Fruit fly (Drosophila melanogaster) whole organism, prepupa: ENCODE measurements around the gene qtc.
A peak's percentile ranks its signal among the peaks of the same experiment; 100 is the strongest.

Experiments used
- Blimp-1 ChIP-seq: fragments of 200-800 bp; sonication (Bioruptor generic); optimal IDR thresholded peaks from 3 replicates; lab custom pipeline; 2017; ENCODE audit warnings: missing biosample characterization, missing genetic modification characterization, mild to moderate bottlenecking, moderate library complexity, missing genetic modification reagents
- CG10631 ChIP-seq: fragments of 200-800 bp; sonication (Bioruptor generic); optimal IDR thresholded peaks from 2 replicates; lab custom pipeline; 2016; ENCODE audit warnings: missing biosample characterization, missing genetic modification characterization
- CG10669 ChIP-seq: fragments of 200-800 bp; sonication (Bioruptor generic); optimal IDR thresholded peaks from 3 replicates; lab custom pipeline; 2018; ENCODE audit warnings: missing biosample characterization, mild to moderate bottlenecking, missing genetic modification characterization, moderate library complexity
- CG11294 ChIP-seq: fragments of 200-800 bp; sonication (Bioruptor generic); IDR thresholded peaks from 2 replicates; pipeline ENCODE4 v1.3.6; 2022; ENCODE audit warnings: missing biosample characterization, missing genetic modification characterization
- CG11762 ChIP-seq: fragments of 200-800 bp; sonication (Bioruptor generic); optimal IDR thresholded peaks from 3 replicates; lab custom pipeline; 2016; ENCODE audit warnings: missing biosample characterization, missing genetic modification characterization; ENCODE audit not compliant: insufficient read depth
- CG11902 ChIP-seq: fragments of 200-800 bp; sonication (Bioruptor generic); optimal IDR thresholded peaks from 3 replicates; lab custom pipeline; 2016; ENCODE audit warnings: missing biosample characterization, missing genetic modification characterization
- CG15336 ChIP-seq: fragments of 200-800 bp; sonication (Bioruptor generic); IDR thresholded peaks from 2 replicates; pipeline ENCODE4 v1.3.6; 2022; ENCODE audit warnings: missing biosample characterization, missing genetic modification characterization
- CG16779 ChIP-seq: fragments of 200-800 bp; sonication (Bioruptor generic); optimal IDR thresholded peaks from 3 replicates; lab custom pipeline; 2017; ENCODE audit warnings: missing biosample characterization, mild to moderate bottlenecking, missing genetic modification characterization
- CG31627 ChIP-seq: fragments of 200-800 bp; sonication (Bioruptor generic); optimal IDR thresholded peaks from 3 replicates; lab custom pipeline; 2016; ENCODE audit warnings: missing biosample characterization, missing genetic modification characterization
- CG32006 ChIP-seq: fragments of 200-800 bp; sonication (Bioruptor generic); optimal IDR thresholded peaks from 3 replicates; lab custom pipeline; 2017; ENCODE audit warnings: missing biosample characterization, mild to moderate bottlenecking, missing genetic modification characterization
- CG34406 ChIP-seq: fragments of 200-800 bp; sonication (Bioruptor generic); optimal IDR thresholded peaks from 3 replicates; lab custom pipeline; 2016; ENCODE audit warnings: missing biosample characterization, missing genetic modification characterization
- CG3919 ChIP-seq: fragments of 200-800 bp; sonication (Bioruptor generic); optimal IDR thresholded peaks from 3 replicates; lab custom pipeline; 2016; ENCODE audit warnings: missing biosample characterization, missing genetic modification characterization
- CG4318 ChIP-seq: fragments of 200-800 bp; sonication (Bioruptor generic); optimal IDR thresholded peaks from 3 replicates; lab custom pipeline; 2017; ENCODE audit warnings: missing biosample characterization, mild to moderate bottlenecking, missing genetic modification characterization
- CG6163 ChIP-seq: fragments of 200-800 bp; sonication (Bioruptor generic); IDR thresholded peaks from 3 replicates; pipeline ENCODE4 v1.3.6; 2022; ENCODE audit warnings: missing biosample characterization, missing genetic modification characterization
- CG6792 ChIP-seq: fragments of 200-800 bp; sonication (Bioruptor generic); optimal IDR thresholded peaks from 3 replicates; lab custom pipeline; 2016; ENCODE audit warnings: missing biosample characterization, missing genetic modification characterization
- CG6808 ChIP-seq: fragments of 200-800 bp; sonication (Bioruptor generic); optimal IDR thresholded peaks from 3 replicates; lab custom pipeline; 2017; ENCODE audit warnings: missing biosample characterization, missing genetic modification characterization, mild to moderate bottlenecking, moderate library complexity, missing genetic modification reagents
- CG6854 ChIP-seq: fragments of 200-800 bp; sonication (Bioruptor generic); optimal IDR thresholded peaks from 2 replicates; lab custom pipeline; 2017; ENCODE audit warnings: missing biosample characterization, mild to moderate bottlenecking, missing genetic modification characterization
- CG7368 ChIP-seq: fragments of 200-800 bp; sonication (Bioruptor generic); optimal IDR thresholded peaks from 3 replicates; lab custom pipeline; 2016; ENCODE audit warnings: missing biosample characterization, missing genetic modification characterization
- CG8119 ChIP-seq: fragments of 200-800 bp; sonication (Bioruptor generic); IDR thresholded peaks from 3 replicates; pipeline ENCODE4 v1.3.6; 2022; ENCODE audit warnings: missing biosample characterization, missing genetic modification characterization
- CG8632 ChIP-seq: fragments of 200-800 bp; sonication (Bioruptor generic); optimal IDR thresholded peaks from 3 replicates; lab custom pipeline; 2016; ENCODE audit warnings: missing biosample characterization, missing genetic modification characterization
- Eip75B ChIP-seq: fragments of 200-800 bp; sonication (Bioruptor generic); optimal IDR thresholded peaks from 3 replicates; lab custom pipeline; 2016; ENCODE audit warnings: missing biosample characterization, missing genetic modification characterization
- Eip78C ChIP-seq: fragments of 200-800 bp; sonication (Bioruptor generic); peaks from one replicate; lab custom pipeline; 2016; ENCODE audit warnings: missing biosample characterization, missing genetic modification characterization
- Eip93F ChIP-seq: fragments of 200-800 bp; sonication (Bioruptor generic); optimal IDR thresholded peaks from 2 replicates; lab custom pipeline; 2016; ENCODE audit warnings: missing biosample characterization, mild to moderate bottlenecking, missing genetic modification characterization
- Ets96B ChIP-seq: fragments of 200-800 bp; optimal IDR thresholded peaks from 2 replicates; lab custom pipeline; 2019; ENCODE audit warnings: missing biosample characterization, mild to moderate bottlenecking, missing genetic modification characterization, moderate library complexity
- Gug ChIP-seq: fragments of 200-800 bp; sonication (Bioruptor generic); IDR thresholded peaks from 2 replicates; pipeline ENCODE4 v1.3.6; 2022; ENCODE audit warnings: missing biosample characterization, missing genetic modification characterization
- Hr38 ChIP-seq: sonication (Bioruptor generic); optimal IDR thresholded peaks from 2 replicates; lab custom pipeline; 2016; ENCODE audit warnings: missing biosample characterization, missing genetic modification characterization
- Hr39 ChIP-seq: fragments of 200-800 bp; sonication (Bioruptor generic); optimal IDR thresholded peaks from 2 replicates; lab custom pipeline; 2016; ENCODE audit warnings: missing biosample characterization, missing genetic modification characterization
- Met ChIP-seq: fragments of 200-800 bp; sonication (Bioruptor generic); optimal IDR thresholded peaks from 3 replicates; lab custom pipeline; 2016; ENCODE audit warnings: missing biosample characterization, missing genetic modification characterization
- OdsH ChIP-seq: fragments of 200-800 bp; sonication (Bioruptor generic); optimal IDR thresholded peaks from 3 replicates; lab custom pipeline; 2016; ENCODE audit warnings: missing biosample characterization, missing genetic modification characterization
- Smox ChIP-seq: fragments of 200-800 bp; sonication (Bioruptor generic); optimal IDR thresholded peaks from 3 replicates; lab custom pipeline; 2016; ENCODE audit warnings: missing biosample characterization, missing genetic modification characterization
- Sox102F ChIP-seq: fragments of 200-800 bp; sonication (Bioruptor generic); optimal IDR thresholded peaks from 2 replicates; lab custom pipeline; 2016; ENCODE audit warnings: missing biosample characterization, mild to moderate bottlenecking, missing genetic modification characterization
- Sox14 ChIP-seq: fragments of 200-800 bp; sonication (Bioruptor generic); optimal IDR thresholded peaks from 3 replicates; lab custom pipeline; 2016; ENCODE audit warnings: missing biosample characterization, missing genetic modification characterization
- Sox15 ChIP-seq: fragments of 200-800 bp; sonication (Bioruptor generic); optimal IDR thresholded peaks from 3 replicates; lab custom pipeline; 2016; ENCODE audit warnings: missing biosample characterization, missing genetic modification characterization
- acj6 ChIP-seq: fragments of 200-800 bp; sonication (Bioruptor generic); optimal IDR thresholded peaks from 3 replicates; lab custom pipeline; 2016; ENCODE audit warnings: missing biosample characterization, missing genetic modification characterization
- cyc ChIP-seq: fragments of 200-800 bp; sonication (Bioruptor generic); optimal IDR thresholded peaks from 3 replicates; lab custom pipeline; 2016; ENCODE audit warnings: missing biosample characterization, missing genetic modification characterization
- dac ChIP-seq: fragments of 200-800 bp; sonication (Bioruptor generic); optimal IDR thresholded peaks from 2 replicates; lab custom pipeline; 2017; ENCODE audit warnings: missing biosample characterization, mild to moderate bottlenecking, missing genetic modification characterization
- eg ChIP-seq: fragments of 200-800 bp; sonication (Bioruptor generic); IDR thresholded peaks from 3 replicates; pipeline ENCODE4 v1.3.6; 2022; ENCODE audit warnings: missing biosample characterization, missing genetic modification characterization
- esn ChIP-seq: fragments of 200-800 bp; sonication (Bioruptor generic); optimal IDR thresholded peaks from 2 replicates; lab custom pipeline; 2016; ENCODE audit warnings: missing biosample characterization, mild to moderate bottlenecking, missing genetic modification characterization, moderate library complexity
- fd59A ChIP-seq: fragments of 200-800 bp; sonication (Bioruptor generic); optimal IDR thresholded peaks from 2 replicates; lab custom pipeline; 2017; ENCODE audit warnings: missing biosample characterization, mild to moderate bottlenecking, missing genetic modification characterization, missing genetic modification reagents
- fd85E ChIP-seq: fragments of 200-800 bp; sonication (Bioruptor generic); optimal IDR thresholded peaks from 3 replicates; lab custom pipeline; 2016; ENCODE audit warnings: missing biosample characterization, missing genetic modification characterization
- fkh ChIP-seq: fragments of 200-800 bp; sonication (Bioruptor generic); optimal IDR thresholded peaks from 3 replicates; lab custom pipeline; 2017; ENCODE audit warnings: missing biosample characterization, mild to moderate bottlenecking, missing genetic modification characterization, moderate library complexity
- lz ChIP-seq: fragments of 200-800 bp; sonication (Bioruptor generic); optimal IDR thresholded peaks from 3 replicates; lab custom pipeline; 2016; ENCODE audit warnings: missing biosample characterization, missing genetic modification characterization
- net ChIP-seq: fragments of 200-800 bp; sonication (Bioruptor generic); optimal IDR thresholded peaks from 3 replicates; lab custom pipeline; 2016; ENCODE audit warnings: missing biosample characterization, missing genetic modification characterization
- pdm3 ChIP-seq: fragments of 200-800 bp; sonication (Bioruptor generic); optimal IDR thresholded peaks from 3 replicates; lab custom pipeline; 2016; ENCODE audit warnings: missing biosample characterization, missing genetic modification characterization
- salr ChIP-seq, 2 experiments: fragments of 200-800 bp; sonication (Bioruptor generic); optimal IDR thresholded peaks; 3 replicates each; lab custom pipeline; 2016 to 2018; ENCODE audit warnings: missing biosample characterization in 2 of 2, missing genetic modification characterization in 2 of 2, mild to moderate bottlenecking in 1 of 2
- ss ChIP-seq, 2 experiments: fragments of 200-800 bp; sonication (Bioruptor generic); optimal IDR thresholded peaks; 2 replicates in 1 of 2; 3 replicates in 1 of 2; lab custom pipeline; 2017 to 2018; ENCODE audit warnings: mild to moderate bottlenecking in 2 of 2, missing biosample characterization in 2 of 2, missing genetic modification characterization in 2 of 2, moderate library complexity in 1 of 2
- svp ChIP-seq: fragments of 200-800 bp; sonication (Bioruptor generic); peaks from one replicate; lab custom pipeline; 2016; ENCODE audit warnings: missing biosample characterization, missing genetic modification characterization
- topi ChIP-seq: fragments of 200-800 bp; sonication (Bioruptor generic); optimal IDR thresholded peaks from 3 replicates; lab custom pipeline; 2016; ENCODE audit warnings: missing biosample characterization, missing genetic modification characterization
- vri ChIP-seq: fragments of 200-800 bp; sonication (Bioruptor generic); optimal IDR thresholded peaks from 3 replicates; lab custom pipeline; 2016; ENCODE audit warnings: missing biosample characterization, mild to moderate bottlenecking, missing genetic modification characterization

The qtc gene

dm6 chr2L:5084586-5085257 is 24.1 kb downstream of the qtc start (continued):
- TF ChIP-seq Ets96B (tag; lab: Kevin White, UChicago) (no peak), pdm3 (GFP tag; lab: Kevin White, UChicago) (no peak), CG6163 (no peak), Met (GFP tag; lab: Kevin White, UChicago) (peak; percentile 47), svp (GFP tag; lab: Kevin White, UChicago) (peak; percentile 43), CG4318 (GFP tag; lab: Kevin White, UChicago) (no peak), dac (GFP tag; lab: Kevin White, UChicago) (no peak)

- no peak for TF ChIP-seq acj6 (GFP tag; lab: Kevin White, UChicago)
- TF ChIP-seq Sox15 (GFP tag; lab: Kevin White, UChicago), result no peak
- TF ChIP-seq CG34406 (GFP tag; lab: Kevin White, UChicago), result peak; percentile 37
- peak; percentile 45 for TF ChIP-seq CG8632
- no peak for TF ChIP-seq vri (GFP tag; lab: Kevin White, UChicago)
- TF ChIP-seq salr (GFP tag; optimal IDR thresholded peaks at IDR 0.05; lab: Kevin White, UChicago), result peak in 1 of 2 experiments; percentile 9
- no peak for TF ChIP-seq fd59A (GFP tag; lab: Kevin White, UChicago)
- TF ChIP-seq CG10631 (GFP tag; lab: Kevin White, UChicago), result peak; percentile 35
- TF ChIP-seq CG3919 (GFP tag; lab: Kevin White, UChicago), result no peak
- peak; percentile 31 for TF ChIP-seq topi (GFP tag; lab: Kevin White, UChicago)
- no peak for TF ChIP-seq CG11902 (GFP tag; lab: Kevin White, UChicago)
- peak; percentile 73 for TF ChIP-seq svp (GFP tag; lab: Kevin White, UChicago)
- TF ChIP-seq ss (GFP tag; optimal IDR thresholded peaks at IDR 0.05; lab: Kevin White, UChicago), result no peak
- TF ChIP-seq Hr39 (GFP tag; lab: Kevin White, UChicago), result peak; percentile 14
- TF ChIP-seq esn, result peak; percentile 49
- peak; percentile 20 for TF ChIP-seq CG31627 (GFP tag; lab: Kevin White, UChicago)
- TF ChIP-seq Sox14 (GFP tag; lab: Kevin White, UChicago), result no peak
- TF ChIP-seq CG11294 (GFP tag; lab: Robert Waterston, UW), result peak; percentile 19; the same call in 1 of the 2 replicates
- no peak for TF ChIP-seq Smox (GFP tag; lab: Kevin White, UChicago)
- no peak for TF ChIP-seq Eip75B (GFP tag; lab: Kevin White, UChicago)
- TF ChIP-seq CG10669 (GFP tag; lab: Kevin White, UChicago), result no peak
- peak; percentile 31 for TF ChIP-seq OdsH (GFP tag; lab: Kevin White, UChicago)
- TF ChIP-seq Eip93F (GFP tag; lab: Kevin White, UChicago), result no peak
- 0 out of 3 replicates have a peak, but pooled peaks have one; percentile 50 for TF ChIP-seq eg (GFP tag; lab: Robert Waterston, UW)
- TF ChIP-seq CG11762 (GFP tag; lab: Kevin White, UChicago), result no peak
- peak; percentile 13 for TF ChIP-seq Ets96B (tag; lab: Kevin White, UChicago)
- no peak for TF ChIP-seq CG6808
- TF ChIP-seq Gug, result no peak
- peak; percentile 12 for TF ChIP-seq CG4318 (GFP tag; lab: Kevin White, UChicago)
- no peak for TF ChIP-seq CG16779 (tag; lab: Kevin White, UChicago)
- TF ChIP-seq Sox102F (GFP tag; lab: Kevin White, UChicago), result peak; percentile 18
- no peak for TF ChIP-seq CG6792 (GFP tag; lab: Kevin White, UChicago)
- no peak for TF ChIP-seq CG6854
- TF ChIP-seq Met (GFP tag; lab: Kevin White, UChicago), result peak; percentile 43
- TF ChIP-seq cyc (GFP tag; lab: Kevin White, UChicago), result peak; percentile 34
- TF ChIP-seq net (GFP tag; lab: Kevin White, UChicago), result no peak
- no peak for TF ChIP-seq fkh (GFP tag; lab: Kevin White, UChicago)
- TF ChIP-seq CG32006 (GFP tag; lab: Kevin White, UChicago), result peak; percentile 65
- peak; percentile 79 for TF ChIP-seq CG15336 (GFP tag; lab: Robert Waterston, UW)
- TF ChIP-seq lz, result peak; percentile 7
- no peak for TF ChIP-seq CG7368 (GFP tag; lab: Kevin White, UChicago)
- TF ChIP-seq CG8119, result peak; percentile 49; the same call in 1 of the 3 replicates
- no peak for TF ChIP-seq fd85E (GFP tag; lab: Kevin White, UChicago)
- no peak for TF ChIP-seq Hr38 (GFP tag; lab: Kevin White, UChicago)
- peak; percentile 57 for TF ChIP-seq Eip78C
- no peak for TF ChIP-seq Blimp-1
These were observed 24.9 kb downstream of the qtc start for dm6 chr2L:5085561-5085960.
